Worm (Caenorhabditis elegans): ENCODE results near the gene F28A12.3.

The F28A12.3 gene

DNA sequence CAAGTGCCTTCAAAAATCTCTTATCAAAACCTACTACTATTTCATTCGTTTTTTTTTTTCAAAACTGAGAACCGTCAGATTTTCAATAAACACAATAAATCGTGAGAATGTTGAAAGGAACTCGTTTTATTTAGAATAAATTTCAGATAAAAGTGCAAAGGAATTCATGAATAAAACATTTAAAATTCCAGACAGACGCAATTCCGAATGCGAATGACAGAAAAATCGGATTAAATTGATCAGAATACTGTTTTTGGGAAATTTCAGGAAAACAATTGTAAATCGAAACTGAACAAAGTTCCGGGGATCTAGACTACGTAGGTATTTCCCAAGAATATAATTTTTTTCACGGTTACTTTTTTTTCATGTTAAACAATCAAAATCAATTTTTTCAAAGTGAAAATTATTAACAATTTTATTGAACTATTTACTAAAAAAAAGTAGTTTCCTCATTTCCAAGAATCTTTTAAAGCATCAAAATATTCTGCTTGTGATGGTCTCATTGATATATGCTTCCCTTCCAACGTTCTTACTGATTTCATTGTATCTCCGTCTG lies 30.5 kb upstream of the F28A12.3 start:
- no peak for TF ChIP-seq tra-4 (tag; optimal IDR thresholded peaks at IDR 0.05)
- TF ChIP-seq tbx-11 (GFP tag; IDR thresholded peaks at IDR 0.05): no peak
- no peak for TF ChIP-seq ets-7 (tag; optimal IDR thresholded peaks at IDR 0.05)
- no peak for TF ChIP-seq ceh-13 (GFP tag; optimal IDR thresholded peaks at IDR 0.05)
- TF ChIP-seq ama-1 (optimal IDR thresholded peaks at IDR 0.05): no peak
- TF ChIP-seq hnd-1 (tag; optimal IDR thresholded peaks at IDR 0.05): no peak
- TF ChIP-seq pes-1 (GFP tag; IDR thresholded peaks at IDR 0.05): no peak
- no peak for TF ChIP-seq scrt-1 (GFP tag; IDR thresholded peaks at IDR 0.05)
- TF ChIP-seq tbx-37 (GFP tag; conservative IDR thresholded peaks at IDR 0.05): no peak
- TF ChIP-seq F13C5.2 (tag; optimal IDR thresholded peaks at IDR 0.05): no peak

DNA sequence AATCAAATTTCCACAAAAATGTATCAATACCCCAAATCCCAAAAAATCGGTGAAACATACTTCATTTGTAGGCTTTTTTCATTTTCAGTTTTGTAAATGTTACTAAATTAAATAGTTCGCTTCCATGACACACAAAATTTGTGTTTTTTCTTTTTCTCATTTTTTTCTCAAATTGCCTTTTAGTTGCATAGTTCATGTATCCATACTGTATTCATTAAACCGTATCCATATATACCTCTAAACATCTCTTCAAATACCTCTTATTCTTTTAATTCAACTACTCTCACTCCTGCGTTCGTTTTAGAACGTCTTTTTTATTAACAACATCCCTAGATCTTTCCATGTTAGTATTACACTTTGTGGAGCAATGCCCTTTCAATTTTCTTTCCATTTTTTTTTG lies 29.6 kb upstream of the F28A12.3 start:
- no peak for TF ChIP-seq B0310.2 (tag; optimal IDR thresholded peaks at IDR 0.05)
- no peak for TF ChIP-seq hmbx-1 (tag; optimal IDR thresholded peaks at IDR 0.05)
- TF ChIP-seq aly-1 (tag; optimal IDR thresholded peaks at IDR 0.05): no peak
- TF ChIP-seq ama-1 (optimal IDR thresholded peaks at IDR 0.05): no peak
- TF ChIP-seq flt-1 (GFP tag; IDR thresholded peaks at IDR 0.05): no peak
- TF ChIP-seq F13C5.2 (tag; optimal IDR thresholded peaks at IDR 0.05): no peak
- no peak for TF ChIP-seq hmg-4 (GFP tag; optimal IDR thresholded peaks at IDR 0.05)
- TF ChIP-seq hnd-1 (tag; optimal IDR thresholded peaks at IDR 0.05): no peak

DNA sequence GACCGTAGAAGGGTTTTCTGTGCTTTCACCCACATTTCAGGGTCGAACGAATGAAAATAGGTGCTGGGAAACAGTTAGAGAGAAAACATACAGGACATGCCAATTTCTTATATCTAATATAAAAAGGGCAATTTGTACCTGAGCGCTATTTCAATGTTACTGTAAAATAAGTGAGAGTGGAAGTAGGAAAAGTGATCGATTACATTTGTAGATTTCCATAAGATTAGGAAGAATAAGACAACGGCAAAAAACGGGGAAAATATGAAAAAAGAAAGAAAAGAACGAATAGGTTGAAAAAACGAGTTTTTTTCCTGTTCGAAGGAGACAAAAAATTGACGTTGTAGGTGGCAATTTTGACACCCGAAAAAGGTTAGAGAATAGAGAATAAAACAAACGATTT lies 27.1 kb upstream of the F28A12.3 start:
- TF ChIP-seq pes-1 (GFP tag; IDR thresholded peaks at IDR 0.05) (no peak), ets-7 (tag; optimal IDR thresholded peaks at IDR 0.05) (no peak), ceh-13 (GFP tag; optimal IDR thresholded peaks at IDR 0.05) (no peak), hmg-4 (GFP tag; optimal IDR thresholded peaks at IDR 0.05) (no peak), tra-4 (tag; optimal IDR thresholded peaks at IDR 0.05) (no peak), scrt-1 (GFP tag; IDR thresholded peaks at IDR 0.05) (no peak), tbx-37 (GFP tag; conservative IDR thresholded peaks at IDR 0.05) (no peak), hmbx-1 (tag; optimal IDR thresholded peaks at IDR 0.05) (no peak), F13C5.2 (tag; optimal IDR thresholded peaks at IDR 0.05) (no peak)

DNA sequence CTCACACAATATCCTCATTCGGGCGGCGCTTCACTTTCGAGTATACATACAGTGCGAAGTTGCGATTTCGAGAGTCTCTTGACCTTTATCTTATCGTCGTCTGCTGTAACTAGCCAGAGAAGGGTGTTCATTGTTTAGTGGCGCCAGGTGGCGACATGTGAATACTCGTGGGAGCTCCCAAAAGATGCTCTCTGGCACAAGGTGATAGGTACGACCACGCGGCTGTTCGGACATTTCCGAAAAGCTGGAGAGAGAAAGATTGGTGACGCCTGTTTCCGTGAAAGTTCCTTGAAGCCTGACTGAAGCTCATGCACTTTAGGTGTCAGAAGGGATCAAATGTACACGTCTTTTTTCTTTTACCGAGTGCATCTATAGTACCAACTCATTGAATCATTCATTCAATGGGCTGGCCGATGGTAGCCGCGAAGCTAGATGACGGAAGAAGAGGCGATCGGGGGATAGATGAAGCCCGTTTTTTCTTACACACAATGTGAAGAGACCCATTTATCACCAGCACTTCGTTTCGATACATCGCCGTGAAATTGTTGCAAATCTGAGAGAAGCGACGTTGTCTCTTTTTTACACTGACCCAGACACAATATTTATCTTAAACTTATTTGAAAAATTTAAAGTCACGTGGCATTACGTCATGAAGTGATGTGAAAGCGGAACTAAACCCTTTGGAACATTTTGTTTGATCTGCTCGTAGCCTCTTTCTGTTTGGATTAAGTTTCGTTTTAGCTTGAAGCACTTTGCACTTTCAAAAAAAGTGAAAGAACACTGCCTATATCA lies 26.3 kb upstream of the F28A12.3 start:
- TF ChIP-seq flt-1 (GFP tag; IDR thresholded peaks at IDR 0.05) (no peak), sea-1 (GFP tag; conservative IDR thresholded peaks at IDR 0.05) (no peak), ama-1 (optimal IDR thresholded peaks at IDR 0.05) (no peak), tbx-37 (GFP tag; conservative IDR thresholded peaks at IDR 0.05) (no peak), ceh-36 (tag; optimal IDR thresholded peaks at IDR 0.05) (no peak), aly-1 (tag; optimal IDR thresholded peaks at IDR 0.05) (no peak), hnd-1 (tag; optimal IDR thresholded peaks at IDR 0.05) (no peak)

DNA sequence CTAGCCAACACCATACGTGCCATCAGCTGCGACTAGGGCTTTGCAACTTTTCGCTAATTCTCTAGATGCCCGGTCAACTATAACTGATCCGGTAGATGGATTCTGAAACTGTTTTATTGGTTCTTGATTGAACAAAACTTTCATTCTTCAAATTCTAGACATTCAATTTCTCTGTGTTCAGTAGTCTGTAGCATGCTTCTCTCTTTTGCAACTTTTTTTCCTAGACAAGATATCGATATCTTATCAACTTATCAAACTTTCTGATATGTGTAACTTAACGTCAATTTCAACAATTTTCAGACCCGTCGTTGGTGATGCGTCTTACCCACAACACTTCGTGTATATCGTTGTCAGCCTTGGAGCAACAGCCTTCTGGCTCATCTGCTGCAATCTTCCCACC lies 24.6 kb upstream of the F28A12.3 start, which contains the start of gene ZC190.4:
Gene ZC190.4 (plus strand): TSS at position 301 of the 400 bp plus-strand sequence.
- TF ChIP-seq ama-1 (optimal IDR thresholded peaks at IDR 0.05) (no peak), hnd-1 (tag; optimal IDR thresholded peaks at IDR 0.05) (no peak), aly-1 (tag; optimal IDR thresholded peaks at IDR 0.05) (no peak), ceh-36 (tag; optimal IDR thresholded peaks at IDR 0.05) (no peak), sea-1 (GFP tag; conservative IDR thresholded peaks at IDR 0.05) (no peak), hmbx-1 (tag; optimal IDR thresholded peaks at IDR 0.05) (no peak), tra-4 (tag; optimal IDR thresholded peaks at IDR 0.05) (no peak), F13C5.2 (tag; optimal IDR thresholded peaks at IDR 0.05) (no peak), tbx-11 (GFP tag; IDR thresholded peaks at IDR 0.05) (no peak), pes-1 (GFP tag; IDR thresholded peaks at IDR 0.05) (no peak), tbx-37 (GFP tag; conservative IDR thresholded peaks at IDR 0.05) (no peak), ceh-13 (GFP tag; optimal IDR thresholded peaks at IDR 0.05) (no peak), hmg-4 (GFP tag; optimal IDR thresholded peaks at IDR 0.05) (no peak), ets-7 (tag; optimal IDR thresholded peaks at IDR 0.05) (no peak), flt-1 (GFP tag; IDR thresholded peaks at IDR 0.05) (no peak)

DNA sequence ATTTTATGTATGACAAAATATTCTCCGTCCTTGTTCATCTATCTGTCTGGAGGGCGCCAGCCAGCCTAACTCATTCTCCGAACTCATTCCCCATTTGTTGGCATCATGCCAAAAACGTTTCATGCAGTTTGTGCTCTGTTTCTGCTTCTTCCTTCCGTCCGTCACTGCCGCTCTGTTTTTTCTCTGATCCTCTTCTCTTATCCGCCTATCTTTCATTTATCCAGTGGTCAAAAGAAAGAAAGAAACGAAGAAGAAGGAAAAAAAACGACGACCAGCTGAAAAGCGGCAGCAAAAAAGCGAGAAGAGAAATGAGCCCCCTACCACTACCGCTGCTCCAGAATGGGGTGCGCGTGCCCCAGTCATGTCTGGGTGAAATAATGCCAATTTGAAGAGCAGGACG lies 21.9 kb upstream of the F28A12.3 start:
- no peak for TF ChIP-seq ama-1 (optimal IDR thresholded peaks at IDR 0.05)
- no peak for TF ChIP-seq pes-1 (GFP tag; IDR thresholded peaks at IDR 0.05)
- no peak for TF ChIP-seq aly-1 (tag; optimal IDR thresholded peaks at IDR 0.05)
- no peak for TF ChIP-seq sea-1 (GFP tag; conservative IDR thresholded peaks at IDR 0.05)
- no peak for TF ChIP-seq ceh-36 (tag; optimal IDR thresholded peaks at IDR 0.05)
- no peak for TF ChIP-seq B0310.2 (tag; optimal IDR thresholded peaks at IDR 0.05)
- TF ChIP-seq tra-4 (tag; optimal IDR thresholded peaks at IDR 0.05): no peak
- no peak for TF ChIP-seq ceh-13 (GFP tag; optimal IDR thresholded peaks at IDR 0.05)
- no peak for TF ChIP-seq hmbx-1 (tag; optimal IDR thresholded peaks at IDR 0.05)

DNA sequence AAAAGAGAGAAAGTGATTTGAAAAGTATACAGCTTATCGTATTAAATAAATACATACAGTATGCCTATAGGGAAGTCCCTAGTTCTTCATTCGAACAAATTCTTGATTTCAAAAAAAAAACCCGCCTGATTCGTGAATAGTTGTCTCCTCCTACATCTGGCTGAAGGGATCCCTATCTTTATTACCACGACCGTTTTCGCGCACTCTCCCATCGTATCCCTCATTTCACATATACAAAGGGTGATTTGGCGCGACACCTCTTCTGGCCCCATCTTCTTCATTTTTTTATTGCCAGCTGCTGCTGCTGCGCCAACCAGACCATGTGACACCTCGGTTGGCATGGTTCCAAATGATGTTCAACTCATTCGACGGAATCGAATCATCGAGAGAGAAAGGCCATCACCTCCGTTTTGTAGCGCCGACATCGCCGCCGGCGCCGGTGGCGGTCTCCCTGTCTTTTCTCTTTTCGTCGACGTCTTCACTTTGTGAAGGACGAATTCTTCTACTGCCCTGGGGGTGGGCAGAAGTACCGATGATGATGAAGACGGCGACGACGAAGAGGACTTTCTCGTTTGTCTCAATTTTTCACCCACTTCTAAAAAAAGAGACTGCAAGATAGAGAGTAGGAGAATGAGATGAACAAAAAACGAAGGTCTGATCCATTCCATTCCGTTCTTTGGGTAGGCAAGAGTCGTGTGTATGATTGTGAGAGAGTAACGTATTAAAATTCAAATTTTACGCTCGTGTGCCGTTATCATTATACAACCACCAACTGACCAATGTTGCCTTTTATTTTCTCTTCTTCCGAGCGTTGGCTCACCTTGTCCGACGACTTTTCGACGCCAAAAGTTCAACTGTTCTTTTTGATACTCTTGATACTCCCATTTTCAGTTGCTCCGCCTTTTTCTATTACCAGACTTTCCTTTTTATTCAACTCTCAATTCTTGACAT lies 21.2 kb upstream of the F28A12.3 start:
- no peak for TF ChIP-seq F13C5.2 (tag; optimal IDR thresholded peaks at IDR 0.05)
